Fruit fly (Drosophila melanogaster) whole organism, embryonic: ENCODE measurements around the gene CG31717.

ENCODE experiments used
- BEAF-32 ChIP-seq: fragments of 200-800 bp; sonication (Bioruptor generic); optimal IDR thresholded peaks from 3 replicates; lab custom pipeline; 2017; ENCODE audit warnings: missing biosample characterization, missing genetic modification characterization, mild to moderate bottlenecking, moderate library complexity, missing genetic modification reagents
- Bgb ChIP-seq: fragments of 200-800 bp; sonication (Bioruptor generic); IDR thresholded peaks from 2 replicates; pipeline ENCODE4 v1.3.6; 2022; ENCODE audit warnings: missing biosample characterization, missing genetic modification characterization; ENCODE audit not compliant: partially characterized antibody
- CG10267 ChIP-seq: fragments of 200-800 bp; sonication (Bioruptor generic); optimal IDR thresholded peaks from 2 replicates; lab custom pipeline; 2018; ENCODE audit warnings: missing biosample characterization, mild to moderate bottlenecking, missing genetic modification characterization, moderate library complexity
- CG10654 ChIP-seq: fragments of 200-800 bp; sonication (Bioruptor generic); optimal IDR thresholded peaks from 2 replicates; lab custom pipeline; 2016; ENCODE audit warnings: missing biosample characterization, missing genetic modification characterization
- CG12299 ChIP-seq: fragments of 200-800 bp; sonication (Bioruptor generic); optimal IDR thresholded peaks from 2 replicates; lab custom pipeline; 2018; ENCODE audit warnings: missing biosample characterization, mild to moderate bottlenecking, missing genetic modification characterization
- CG14860 ChIP-seq: fragments of 200-800 bp; sonication (Bioruptor generic); IDR thresholded peaks from 3 replicates; pipeline ENCODE4 v1.3.6; 2022; ENCODE audit warnings: missing biosample characterization, missing genetic modification characterization; ENCODE audit not compliant: partially characterized antibody
- CG15601 ChIP-seq: fragments of 200-800 bp; sonication (Bioruptor generic); optimal IDR thresholded peaks from 3 replicates; lab custom pipeline; 2019; ENCODE audit warnings: missing biosample characterization, mild to moderate bottlenecking, missing genetic modification characterization, moderate library complexity
- CG1603 ChIP-seq: fragments of 200-800 bp; sonication (Bioruptor generic); optimal IDR thresholded peaks from 2 replicates; lab custom pipeline; 2019; ENCODE audit warnings: missing biosample characterization, mild to moderate bottlenecking, missing genetic modification characterization, moderate library complexity
- CG1647 ChIP-seq: fragments of 200-800 bp; sonication (Bioruptor generic); optimal IDR thresholded peaks from 3 replicates; lab custom pipeline; 2016; ENCODE audit warnings: missing biosample characterization, missing genetic modification characterization
- CG17802 ChIP-seq: fragments of 200-800 bp; sonication (Bioruptor generic); optimal IDR thresholded peaks from 2 replicates; lab custom pipeline; 2018; ENCODE audit warnings: missing biosample characterization, mild to moderate bottlenecking, missing genetic modification characterization, moderate library complexity
- CG2129 ChIP-seq: fragments of 200-800 bp; sonication (Bioruptor generic); IDR thresholded peaks from 2 replicates; pipeline ENCODE4 v1.3.6; 2022; ENCODE audit warnings: missing biosample characterization, missing genetic modification characterization; ENCODE audit not compliant: partially characterized antibody
- CG30020 ChIP-seq: fragments of 200-800 bp; optimal IDR thresholded peaks from 2 replicates; lab custom pipeline; 2019; ENCODE audit warnings: missing biosample characterization, mild to moderate bottlenecking, missing genetic modification characterization, moderate library complexity
- CG3838 ChIP-seq: fragments of 200-800 bp; sonication (Bioruptor generic); optimal IDR thresholded peaks from 3 replicates; lab custom pipeline; 2016; ENCODE audit warnings: missing biosample characterization, missing genetic modification characterization
- CG3995 ChIP-seq: fragments of 200-800 bp; sonication (Bioruptor generic); optimal IDR thresholded peaks from 3 replicates; lab custom pipeline; 2016; ENCODE audit warnings: missing biosample characterization, missing genetic modification characterization
- CG42726 ChIP-seq: fragments of 200-800 bp; sonication (Bioruptor generic); IDR thresholded peaks from 2 replicates; pipeline ENCODE4 v1.3.6; 2022; ENCODE audit warnings: missing biosample characterization, missing genetic modification characterization; ENCODE audit not compliant: partially characterized antibody
- CG4617 ChIP-seq: fragments of 200-800 bp; sonication (Bioruptor generic); optimal IDR thresholded peaks from 3 replicates; lab custom pipeline; 2016; ENCODE audit warnings: missing biosample characterization, missing genetic modification characterization, borderline replicate concordance
- CG6791 ChIP-seq: fragments of 200-800 bp; sonication (Bioruptor generic); IDR thresholded peaks from 3 replicates; pipeline ENCODE4 v1.3.6; 2022; ENCODE audit warnings: missing biosample characterization, missing genetic modification characterization; ENCODE audit not compliant: partially characterized antibody
- CG7556 ChIP-seq: fragments of 200-800 bp; sonication (Bioruptor generic); optimal IDR thresholded peaks from 2 replicates; lab custom pipeline; 2017; ENCODE audit warnings: missing biosample characterization, mild to moderate bottlenecking, missing genetic modification characterization
- CG7963 ChIP-seq: fragments of 200-800 bp; sonication (Bioruptor generic); IDR thresholded peaks from 3 replicates; pipeline ENCODE4 v1.3.6; 2022; ENCODE audit warnings: missing biosample characterization, missing genetic modification characterization; ENCODE audit not compliant: partially characterized antibody
- CG7987 ChIP-seq: fragments of 200-800 bp; sonication (Bioruptor generic); optimal IDR thresholded peaks from 2 replicates; lab custom pipeline; 2018; ENCODE audit warnings: missing biosample characterization, mild to moderate bottlenecking, missing genetic modification characterization, moderate library complexity
- CG8924 ChIP-seq: fragments of 200-800 bp; optimal IDR thresholded peaks from 3 replicates; lab custom pipeline; 2019; ENCODE audit warnings: missing biosample characterization, mild to moderate bottlenecking, missing genetic modification characterization, moderate library complexity
- Dref ChIP-seq: fragments of 200-800 bp; sonication (Bioruptor generic); IDR thresholded peaks from 2 replicates; pipeline ENCODE4 v1.3.6; 2022; ENCODE audit warnings: missing biosample characterization, missing genetic modification characterization
- GATAe ChIP-seq: fragments of 200-800 bp; sonication (Bioruptor generic); conservative IDR thresholded peaks from 2 replicates; pipeline ENCODE4 v1.3.6; 2022; ENCODE audit warnings: missing biosample characterization, missing genetic modification characterization
- HHEX ChIP-seq: fragments of 200-800 bp; sonication (Bioruptor generic); optimal IDR thresholded peaks from 3 replicates; lab custom pipeline; 2017; ENCODE audit warnings: missing biosample characterization, mild to moderate bottlenecking, missing genetic modification characterization, missing genetic modification reagents
- HmgZ ChIP-seq: fragments of 200-800 bp; sonication (Bioruptor generic); optimal IDR thresholded peaks from 2 replicates; lab custom pipeline; 2018; ENCODE audit warnings: missing biosample characterization, mild to moderate bottlenecking, missing genetic modification characterization
- MBD-R2 ChIP-seq: fragments of 200-800 bp; sonication (Bioruptor generic); IDR thresholded peaks from 2 replicates; pipeline ENCODE4 v1.3.6; 2022; ENCODE audit warnings: missing biosample characterization, missing genetic modification characterization
- Opbp ChIP-seq: fragments of 200-800 bp; sonication (Bioruptor generic); IDR thresholded peaks from 3 replicates; pipeline ENCODE4 v1.3.6; 2022; ENCODE audit warnings: missing biosample characterization, missing genetic modification characterization; ENCODE audit not compliant: partially characterized antibody
- Ravus ChIP-seq: fragments of 200-800 bp; sonication (Bioruptor generic); IDR thresholded peaks from 2 replicates; pipeline ENCODE4 v1.3.6; 2022; ENCODE audit warnings: missing biosample characterization, missing genetic modification characterization
- Sry-δ ChIP-seq: fragments of 200-800 bp; sonication (Bioruptor generic); optimal IDR thresholded peaks from 2 replicates; lab custom pipeline; 2016; ENCODE audit warnings: missing biosample characterization, missing genetic modification characterization
- Taf1 ChIP-seq: fragments of 200-800 bp; sonication (Bioruptor generic); IDR thresholded peaks from 2 replicates; pipeline ENCODE4 v1.3.6; 2022; ENCODE audit warnings: missing biosample characterization, missing genetic modification characterization
- amos ChIP-seq: fragments of 200-800 bp; sonication (Bioruptor generic); IDR thresholded peaks from 2 replicates; pipeline ENCODE4 v1.3.6; 2022; ENCODE audit warnings: missing biosample characterization, missing genetic modification characterization; ENCODE audit not compliant: partially characterized antibody
- ato ChIP-seq: fragments of 200-800 bp; sonication (Bioruptor generic); IDR thresholded peaks from 2 replicates; pipeline ENCODE4 v1.3.6; 2022; ENCODE audit warnings: missing biosample characterization, missing genetic modification characterization; ENCODE audit not compliant: partially characterized antibody
- chinmo ChIP-seq: fragments of 200-800 bp; sonication (Bioruptor generic); IDR thresholded peaks from 4 replicates; pipeline ENCODE4 v1.3.6; 2022; ENCODE audit warnings: missing biosample characterization, missing genetic modification characterization; ENCODE audit not compliant: partially characterized antibody
- ems ChIP-seq: fragments of 200-800 bp; sonication (Bioruptor generic); optimal IDR thresholded peaks from 3 replicates; lab custom pipeline; 2016; ENCODE audit warnings: missing biosample characterization, missing genetic modification characterization
- eyg ChIP-seq: fragments of 200-800 bp; sonication (Bioruptor generic); optimal IDR thresholded peaks from 3 replicates; lab custom pipeline; 2016; ENCODE audit warnings: missing biosample characterization, missing genetic modification characterization
- hbn ChIP-seq: fragments of 200-800 bp; sonication (Bioruptor generic); IDR thresholded peaks from 2 replicates; pipeline ENCODE4 v1.3.6; 2022; ENCODE audit warnings: missing biosample characterization, missing genetic modification characterization; ENCODE audit not compliant: partially characterized antibody
- klu ChIP-seq: fragments of 200-800 bp; sonication (Bioruptor generic); IDR thresholded peaks from 2 replicates; pipeline ENCODE4 v1.3.6; 2022; ENCODE audit warnings: missing biosample characterization, missing genetic modification characterization
- knrl ChIP-seq: fragments of 200-800 bp; sonication (Bioruptor generic); IDR thresholded peaks from 3 replicates; pipeline ENCODE4 v1.3.6; 2022; ENCODE audit warnings: missing biosample characterization, missing genetic modification characterization; ENCODE audit not compliant: partially characterized antibody
- lbe ChIP-seq: fragments of 200-800 bp; sonication (Bioruptor generic); optimal IDR thresholded peaks from 2 replicates; lab custom pipeline; 2016; ENCODE audit warnings: missing biosample characterization, mild to moderate bottlenecking, missing genetic modification characterization
- mld ChIP-seq: fragments of 200-800 bp; sonication (Bioruptor generic); IDR thresholded peaks from 3 replicates; pipeline ENCODE4 v1.3.6; 2022; ENCODE audit warnings: missing biosample characterization, missing genetic modification characterization; ENCODE audit not compliant: partially characterized antibody
- nerfin-2 ChIP-seq: fragments of 200-800 bp; sonication (Bioruptor generic); IDR thresholded peaks from 2 replicates; pipeline ENCODE4 v1.3.6; 2022; ENCODE audit warnings: missing biosample characterization, missing genetic modification characterization; ENCODE audit not compliant: partially characterized antibody
- prd ChIP-seq, 3 experiments: fragments of >200 bp in 2 of 3; fragments of 200-800 bp in 1 of 3; sonication (Bioruptor generic) in 1 of 3; optimal IDR thresholded peaks in 2 of 3; IDR thresholded peaks in 1 of 3; 2 replicates in 2 of 3; 3 replicates in 1 of 3; pipeline versions ENCODE4 v1.3.6 to Lab custom; 2017 to 2022; ENCODE audit warnings: missing biosample characterization in 1 of 3, missing genetic modification characterization in 1 of 3
- pzg ChIP-seq: fragments of 200-800 bp; sonication (Bioruptor generic); optimal IDR thresholded peaks from 3 replicates; lab custom pipeline; 2018; ENCODE audit warnings: missing biosample characterization, mild to moderate bottlenecking, missing genetic modification characterization, moderate library complexity
- row ChIP-seq: fragments of 200-800 bp; sonication (Bioruptor generic); IDR thresholded peaks from 3 replicates; pipeline ENCODE4 v1.3.6; 2022; ENCODE audit warnings: missing biosample characterization, missing genetic modification characterization
- tgo ChIP-seq: fragments of 200-800 bp; sonication (Bioruptor generic); IDR thresholded peaks from 3 replicates; pipeline ENCODE4 v1.3.6; 2022; ENCODE audit warnings: missing biosample characterization, missing genetic modification characterization
- tna ChIP-seq: fragments of 200-800 bp; sonication (Bioruptor generic); IDR thresholded peaks from 2 replicates; pipeline ENCODE4 v1.3.6; 2022; ENCODE audit warnings: missing biosample characterization, missing genetic modification characterization; ENCODE audit not compliant: partially characterized antibody
- unc-4 ChIP-seq: fragments of 200-800 bp; sonication (Bioruptor generic); IDR thresholded peaks from 2 replicates; pipeline ENCODE4 v1.3.6; 2022; ENCODE audit warnings: missing biosample characterization, missing genetic modification characterization; ENCODE audit not compliant: partially characterized antibody
- zfh1 ChIP-seq: fragments of 200-800 bp; sonication (Bioruptor generic); IDR thresholded peaks from 3 replicates; pipeline ENCODE4 v1.3.6; 2022; ENCODE audit warnings: missing biosample characterization, missing genetic modification characterization

CG31717 gene

dm6 chr2L:10277362-10277761, 26.8 kb downstream of the CG31717 start (continued):
- TF ChIP-seq row: peak; percentile 84
- peak; percentile 95 for TF ChIP-seq Dref
- peak; percentile 64; the same call in 1 of the 2 replicates for TF ChIP-seq CG2129 (GFP tag; lab: Robert Waterston, UW)
- TF ChIP-seq CG3995 (GFP tag; lab: Kevin White, UChicago): peak; percentile 90
- TF ChIP-seq Sry-δ (GFP tag; lab: Kevin White, UChicago): peak; percentile 87
- TF ChIP-seq HmgZ (tag; lab: Kevin White, UChicago): peak; percentile 7
- no peak for TF ChIP-seq CG15601 (tag; lab: Kevin White, UChicago)
- peak; percentile 92 for TF ChIP-seq CG6791
- no peak for TF ChIP-seq Taf1 (GFP tag; lab: Robert Waterston, UW)
- no peak for TF ChIP-seq prd (optimal IDR thresholded peaks at IDR 0.05; lab: Kevin White, UChicago)
- TF ChIP-seq prd (GFP tag; IDR thresholded peaks at IDR 0.05; lab: Robert Waterston, UW): no peak
- TF ChIP-seq CG1603 (tag; lab: Kevin White, UChicago): peak; percentile 90
- TF ChIP-seq zfh1: 0 out of 3 replicates have a peak, but pooled peaks have one; percentile 12
- TF ChIP-seq amos (GFP tag; lab: Robert Waterston, UW): peak; percentile 96
- TF ChIP-seq Bgb (GFP tag; lab: Robert Waterston, UW): peak; percentile 96
- TF ChIP-seq eyg (GFP tag; lab: Kevin White, UChicago): no peak
- no peak for TF ChIP-seq CG10654 (GFP tag; lab: Kevin White, UChicago)
- peak; percentile 89 for TF ChIP-seq BEAF-32 (GFP tag; lab: Kevin White, UChicago)
- TF ChIP-seq CG42726 (GFP tag; lab: Robert Waterston, UW): peak; percentile 97
- TF ChIP-seq HHEX (GFP tag; lab: Kevin White, UChicago): no peak
- TF ChIP-seq CG1647 (GFP tag; lab: Kevin White, UChicago): no peak
- peak; percentile 96 for TF ChIP-seq Opbp (GFP tag; lab: Robert Waterston, UW)
- TF ChIP-seq lbe (GFP tag; lab: Kevin White, UChicago): no peak
- peak; percentile 92 for TF ChIP-seq knrl (GFP tag; lab: Robert Waterston, UW)
- peak; percentile 84 for TF ChIP-seq CG7963 (GFP tag; lab: Robert Waterston, UW)
- peak; percentile 96 for TF ChIP-seq CG30020 (tag; lab: Kevin White, UChicago)
- no peak for TF ChIP-seq GATAe (GFP tag; lab: Robert Waterston, UW)
- TF ChIP-seq klu (GFP tag; lab: Robert Waterston, UW): no peak
- peak; percentile 92 for TF ChIP-seq ato (GFP tag; lab: Robert Waterston, UW)
- peak; percentile 81; the same call in 1 of the 4 replicates for TF ChIP-seq chinmo
- peak; percentile 75 for TF ChIP-seq unc-4 (GFP tag; lab: Robert Waterston, UW)
- no peak for TF ChIP-seq Ravus (GFP tag; lab: Robert Waterston, UW)
- peak; percentile 38 for TF ChIP-seq CG12299 (tag; lab: Kevin White, UChicago)
- peak; percentile 85 for TF ChIP-seq CG14860
- no peak for TF ChIP-seq CG7987 (GFP tag; lab: Kevin White, UChicago)
- TF ChIP-seq tgo: no peak
- no peak for TF ChIP-seq CG7556 (GFP tag; lab: Kevin White, UChicago)
- TF ChIP-seq MBD-R2 (GFP tag; lab: Robert Waterston, UW): peak; percentile 37; the same call in 1 of the 2 replicates
- TF ChIP-seq ems (GFP tag; lab: Kevin White, UChicago): no peak
- peak; percentile 75 for TF ChIP-seq pzg (GFP tag; lab: Kevin White, UChicago)
- TF ChIP-seq hbn (GFP tag; lab: Robert Waterston, UW): peak; percentile 61; the same call in 1 of the 2 replicates
- TF ChIP-seq tna (GFP tag; lab: Robert Waterston, UW): peak; percentile 89
- no peak for TF ChIP-seq CG3838 (GFP tag; lab: Kevin White, UChicago)
- TF ChIP-seq CG10267 (tag; lab: Kevin White, UChicago): peak; percentile 17
- peak; percentile 90 for TF ChIP-seq mld
- TF ChIP-seq nerfin-2: peak; percentile 78
- TF ChIP-seq CG17802 (tag; lab: Kevin White, UChicago): peak; percentile 59
- peak; percentile 63 for TF ChIP-seq CG8924 (tag; lab: Kevin White, UChicago)
- peak; percentile 43 for TF ChIP-seq CG4617 (GFP tag; lab: Kevin White, UChicago)
